Fruit fly (Drosophila melanogaster): ENCODE results near the gene Phs.

Phs gene

dm6 chr3L:15597037-15597785 is 22.5 kb upstream of the Phs start:
- TF ChIP-seq EcR (GFP tag; optimal IDR thresholded peaks at IDR 0.05) (peak; percentile 40), gl (tag; optimal IDR thresholded peaks at IDR 0.05) (peak; percentile 14), fd96Ca (GFP tag; IDR thresholded peaks at IDR 0.05) (no peak)

- no peak for TF ChIP-seq gl (tag; optimal IDR thresholded peaks at IDR 0.05)
- TF ChIP-seq Snoo (tag; optimal IDR thresholded peaks at IDR 0.05) = no peak
- TF ChIP-seq EcR (GFP tag; optimal IDR thresholded peaks at IDR 0.05) = peak; percentile 7
Observed at dm6 chr3L:15597945-15598344, 21.8 kb upstream of the Phs start.

dm6 chr3L:15599190-15599589 is 20.5 kb upstream of the Phs start:
- no peak for TF ChIP-seq CG14655 (GFP tag; optimal IDR thresholded peaks at IDR 0.05)
- TF ChIP-seq Pif1A (GFP tag; optimal IDR thresholded peaks at IDR 0.05) = no peak
- no peak for TF ChIP-seq gl (tag; optimal IDR thresholded peaks at IDR 0.05)
- no peak for TF ChIP-seq fd96Ca (GFP tag; IDR thresholded peaks at IDR 0.05)
- TF ChIP-seq Snoo (tag; optimal IDR thresholded peaks at IDR 0.05) = no peak
- no peak for TF ChIP-seq CG12605 (GFP tag; IDR thresholded peaks at IDR 0.05)
- no peak for TF ChIP-seq CG10348 (GFP tag; IDR thresholded peaks at IDR 0.05)
- no peak for TF ChIP-seq CG17806 (tag; optimal IDR thresholded peaks at IDR 0.05)
- no peak for TF ChIP-seq CG9948 (tag; optimal IDR thresholded peaks at IDR 0.05)
- TF ChIP-seq CG8301 (tag; optimal IDR thresholded peaks at IDR 0.05) = no peak
- no peak for TF ChIP-seq CG15710 (tag; optimal IDR thresholded peaks at IDR 0.05)
- TF ChIP-seq CG34367 (tag; optimal IDR thresholded peaks at IDR 0.05) = no peak
- no peak for TF ChIP-seq Ets98B (GFP tag; IDR thresholded peaks at IDR 0.05)
- no peak for TF ChIP-seq CG4496 (GFP tag; IDR thresholded peaks at IDR 0.05)

- no peak for TF ChIP-seq CG13204 (GFP tag; optimal IDR thresholded peaks at IDR 0.05)
- TF ChIP-seq CG14655 (GFP tag; optimal IDR thresholded peaks at IDR 0.05) = no peak
- no peak for TF ChIP-seq rn (GFP tag; IDR thresholded peaks at IDR 0.05)
- TF ChIP-seq CG15710 (tag; optimal IDR thresholded peaks at IDR 0.05) = no peak
- no peak for TF ChIP-seq CG9948 (tag; optimal IDR thresholded peaks at IDR 0.05)
- no peak for TF ChIP-seq Pif1B (GFP tag; optimal IDR thresholded peaks at IDR 0.05)
Observed at dm6 chr3L:15600051-15600450, 19.6 kb upstream of the Phs start.

dm6 chr3L:15604979-15605378 is 14.7 kb upstream of the Phs start:
- no peak for TF ChIP-seq EcR (GFP tag; optimal IDR thresholded peaks at IDR 0.05)
- no peak for TF ChIP-seq CG34367 (tag; optimal IDR thresholded peaks at IDR 0.05)
- no peak for TF ChIP-seq CG13204 (GFP tag; optimal IDR thresholded peaks at IDR 0.05)
- no peak for TF ChIP-seq CG8301 (tag; optimal IDR thresholded peaks at IDR 0.05)
- TF ChIP-seq Pif1A (GFP tag; optimal IDR thresholded peaks at IDR 0.05) = no peak
- no peak for TF ChIP-seq CG8159 (tag; optimal IDR thresholded peaks at IDR 0.05)
- no peak for TF ChIP-seq rn (GFP tag; IDR thresholded peaks at IDR 0.05)
- TF ChIP-seq CG10348 (GFP tag; IDR thresholded peaks at IDR 0.05) = no peak
- no peak for TF ChIP-seq CG14655 (GFP tag; optimal IDR thresholded peaks at IDR 0.05)

dm6 chr3L:15610109-15610508 is 9.6 kb upstream of the Phs start, which contains the start of gene CG7650:
TSS of gene CG7650 (minus strand) at chr3L:15610386.
- no peak for TF ChIP-seq CG17806 (tag; optimal IDR thresholded peaks at IDR 0.05)
- no peak for TF ChIP-seq Ets98B (GFP tag; IDR thresholded peaks at IDR 0.05)
- TF ChIP-seq CG8301 (tag; optimal IDR thresholded peaks at IDR 0.05) = no peak
- TF ChIP-seq fd96Ca (GFP tag; IDR thresholded peaks at IDR 0.05) = no peak
- TF ChIP-seq CG13204 (GFP tag; optimal IDR thresholded peaks at IDR 0.05) = no peak
- TF ChIP-seq Pif1B (GFP tag; optimal IDR thresholded peaks at IDR 0.05) = no peak
- TF ChIP-seq D1 (tag; optimal IDR thresholded peaks at IDR 0.05) = no peak
- TF ChIP-seq CG14655 (GFP tag; optimal IDR thresholded peaks at IDR 0.05) = no peak
- TF ChIP-seq CG9948 (tag; optimal IDR thresholded peaks at IDR 0.05) = no peak
- TF ChIP-seq Pif1A (GFP tag; optimal IDR thresholded peaks at IDR 0.05) = no peak
- TF ChIP-seq CG34367 (tag; optimal IDR thresholded peaks at IDR 0.05) = no peak
- TF ChIP-seq CG12605 (GFP tag; IDR thresholded peaks at IDR 0.05) = no peak
- no peak for TF ChIP-seq CG4496 (GFP tag; IDR thresholded peaks at IDR 0.05)
- no peak for TF ChIP-seq Snoo (tag; optimal IDR thresholded peaks at IDR 0.05)
- no peak for TF ChIP-seq gl (tag; optimal IDR thresholded peaks at IDR 0.05)

dm6 chr3L:15612728-15613127 is 7.0 kb upstream of the Phs start, which contains the start of gene CG13449:
TSS of gene CG13449 (minus strand) at chr3L:15612828.
- TF ChIP-seq CG12605 (GFP tag; IDR thresholded peaks at IDR 0.05) (no peak), CG32121 (GFP tag; IDR thresholded peaks at IDR 0.05) (no peak), CG14655 (GFP tag; optimal IDR thresholded peaks at IDR 0.05) (no peak), CG15710 (tag; optimal IDR thresholded peaks at IDR 0.05) (no peak), Pif1B (GFP tag; optimal IDR thresholded peaks at IDR 0.05) (no peak), CG17806 (tag; optimal IDR thresholded peaks at IDR 0.05) (no peak), Snoo (tag; optimal IDR thresholded peaks at IDR 0.05) (no peak), EcR (GFP tag; optimal IDR thresholded peaks at IDR 0.05) (no peak), rn (GFP tag; IDR thresholded peaks at IDR 0.05) (no peak), CG8159 (tag; optimal IDR thresholded peaks at IDR 0.05) (no peak), CG9948 (tag; optimal IDR thresholded peaks at IDR 0.05) (no peak), CG13204 (GFP tag; optimal IDR thresholded peaks at IDR 0.05) (no peak), CG10348 (GFP tag; IDR thresholded peaks at IDR 0.05) (no peak), CG34367 (tag; optimal IDR thresholded peaks at IDR 0.05) (no peak), D1 (tag; optimal IDR thresholded peaks at IDR 0.05) (no peak), gl (tag; optimal IDR thresholded peaks at IDR 0.05) (no peak), Pif1A (GFP tag; optimal IDR thresholded peaks at IDR 0.05) (no peak), CG4496 (GFP tag; IDR thresholded peaks at IDR 0.05) (no peak), CG8301 (tag; optimal IDR thresholded peaks at IDR 0.05) (no peak), Ets98B (GFP tag; IDR thresholded peaks at IDR 0.05) (no peak)

Data from whole organism, pupa.